Fruit fly (Drosophila melanogaster): ENCODE data around the gene IPIP.
A peak's percentile ranks its signal among the peaks of the same experiment; 100 is the strongest.

The IPIP gene

DNA sequence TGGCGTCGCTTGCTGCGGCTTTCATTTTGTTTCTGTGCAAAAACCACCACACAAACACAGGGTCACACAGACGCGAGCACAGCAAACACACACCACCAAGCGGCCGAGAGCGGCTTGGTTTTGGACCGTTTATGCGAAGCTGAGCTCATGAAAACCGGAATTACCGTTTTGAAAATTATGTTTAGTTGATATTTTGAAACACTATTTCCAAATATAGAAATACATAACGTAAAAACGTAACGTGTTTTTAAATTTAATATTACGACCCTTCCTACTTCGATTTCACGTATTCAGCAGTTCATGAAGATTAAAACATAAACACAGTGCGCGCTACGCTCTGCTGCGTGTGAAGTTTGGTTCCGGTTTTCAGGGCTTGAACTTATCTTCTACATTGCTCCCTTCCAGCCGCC is 3.4 kb downstream of the IPIP start:
- TF ChIP-seq dsx (GFP tag; optimal IDR thresholded peaks at IDR 0.05; ENCODE audit: poor library complexity, severe bottlenecking) = peak; percentile 94
- TF ChIP-seq dac (GFP tag; optimal IDR thresholded peaks at IDR 0.05) = peak; percentile 92
- TF ChIP-seq CG3032 (tag; optimal IDR thresholded peaks at IDR 0.05) = peak; percentile 93
- TF ChIP-seq CG34406 (GFP tag; optimal IDR thresholded peaks at IDR 0.05) = peak; percentile 96
- peak; percentile 95 for TF ChIP-seq Ets96B (tag; optimal IDR thresholded peaks at IDR 0.05)
- TF ChIP-seq CG32006 (GFP tag; optimal IDR thresholded peaks at IDR 0.05) = peak; percentile 97
- TF ChIP-seq Hr39 (GFP tag; optimal IDR thresholded peaks at IDR 0.05) = peak; percentile 93
- peak; percentile 94 for TF ChIP-seq acj6 (GFP tag; optimal IDR thresholded peaks at IDR 0.05)
- peak; percentile 91 for TF ChIP-seq CG10631 (GFP tag; optimal IDR thresholded peaks at IDR 0.05)
- TF ChIP-seq lz (GFP tag; optimal IDR thresholded peaks at IDR 0.05) = peak; percentile 97
- TF ChIP-seq svp (GFP tag) = peak; percentile 98
- TF ChIP-seq Lpt (GFP tag; optimal IDR thresholded peaks at IDR 0.05) = peak; percentile 92
- TF ChIP-seq Gug (GFP tag; IDR thresholded peaks at IDR 0.05) = peak; percentile 89
- TF ChIP-seq Blimp-1 (GFP tag; optimal IDR thresholded peaks at IDR 0.05) = peak; percentile 81
- TF ChIP-seq CG9139 (GFP tag; optimal IDR thresholded peaks at IDR 0.05) = peak; percentile 94
- peak; percentile 98 for TF ChIP-seq CG8119 (GFP tag; IDR thresholded peaks at IDR 0.05)
- TF ChIP-seq Eip93F (GFP tag; optimal IDR thresholded peaks at IDR 0.05) = peak; percentile 94
- TF ChIP-seq CG11762 (GFP tag; optimal IDR thresholded peaks at IDR 0.05; ENCODE audit: insufficient read depth) = peak; percentile 93
- TF ChIP-seq salr (GFP tag; optimal IDR thresholded peaks at IDR 0.05) = peak; percentile 90
- no peak for TF ChIP-seq fkh (GFP tag; optimal IDR thresholded peaks at IDR 0.05)
- peak; percentile 98 for TF ChIP-seq net (GFP tag; optimal IDR thresholded peaks at IDR 0.05)
- peak; percentile 99 for TF ChIP-seq Eip78C (GFP tag)
- peak; percentile 96 for TF ChIP-seq vri (GFP tag; optimal IDR thresholded peaks at IDR 0.05)
- TF ChIP-seq CG16779 (tag; optimal IDR thresholded peaks at IDR 0.05) = peak; percentile 94
- peak; percentile 98 for TF ChIP-seq CG6163 (GFP tag; IDR thresholded peaks at IDR 0.05)
- TF ChIP-seq spab (GFP tag; optimal IDR thresholded peaks at IDR 0.05) = peak; percentile 90
- TF ChIP-seq Sox14 (GFP tag; optimal IDR thresholded peaks at IDR 0.05) = peak; percentile 96
- peak; percentile 97 for TF ChIP-seq Eip75B (GFP tag; optimal IDR thresholded peaks at IDR 0.05)
- peak; percentile 88 for TF ChIP-seq Ets21C (GFP tag; optimal IDR thresholded peaks at IDR 0.05)
- TF ChIP-seq Sox15 (GFP tag; optimal IDR thresholded peaks at IDR 0.05) = peak; percentile 82
- TF ChIP-seq OdsH (GFP tag; optimal IDR thresholded peaks at IDR 0.05) = peak; percentile 95
- TF ChIP-seq CG8632 (GFP tag; optimal IDR thresholded peaks at IDR 0.05) = peak; percentile 94
- peak; percentile 98 for TF ChIP-seq topi (GFP tag; optimal IDR thresholded peaks at IDR 0.05)
- TF ChIP-seq CG11294 (GFP tag; IDR thresholded peaks at IDR 0.05) = peak; percentile 91
- TF ChIP-seq ss (GFP tag; optimal IDR thresholded peaks at IDR 0.05) = peak; percentile 96
- peak; percentile 96 for TF ChIP-seq pdm3 (GFP tag; optimal IDR thresholded peaks at IDR 0.05)
- peak; percentile 86 for TF ChIP-seq fd85E (GFP tag; optimal IDR thresholded peaks at IDR 0.05)
- peak; percentile 93 for TF ChIP-seq CG7368 (GFP tag; optimal IDR thresholded peaks at IDR 0.05)
- peak; percentile 97 for TF ChIP-seq Sox102F (GFP tag; optimal IDR thresholded peaks at IDR 0.05)
- peak; percentile 88 for TF ChIP-seq CG8319 (GFP tag; optimal IDR thresholded peaks at IDR 0.05)
- peak; percentile 96 for TF ChIP-seq Smox (GFP tag; optimal IDR thresholded peaks at IDR 0.05)
- TF ChIP-seq Met (GFP tag; optimal IDR thresholded peaks at IDR 0.05) = peak; percentile 96
- peak; percentile 93 for TF ChIP-seq cyc (GFP tag; optimal IDR thresholded peaks at IDR 0.05)
- peak; percentile 93 for TF ChIP-seq CG6808 (GFP tag; optimal IDR thresholded peaks at IDR 0.05)
- peak; percentile 97 for TF ChIP-seq CG6792 (GFP tag; optimal IDR thresholded peaks at IDR 0.05)
- peak; percentile 97 for TF ChIP-seq eg (GFP tag; IDR thresholded peaks at IDR 0.05)
- TF ChIP-seq Hr38 (GFP tag; optimal IDR thresholded peaks at IDR 0.05) = no peak
- TF ChIP-seq esn (GFP tag; optimal IDR thresholded peaks at IDR 0.05) = peak; percentile 98
- TF ChIP-seq CG4318 (GFP tag; optimal IDR thresholded peaks at IDR 0.05) = no peak
- TF ChIP-seq CG6276 (GFP tag; optimal IDR thresholded peaks at IDR 0.05) = peak; percentile 95
- peak; percentile 95 for TF ChIP-seq CG6854 (GFP tag; optimal IDR thresholded peaks at IDR 0.05)
- TF ChIP-seq CG1621 (tag; optimal IDR thresholded peaks at IDR 0.05) = peak; percentile 94
